Worm (Caenorhabditis elegans): Measurements from ENCODE around the gene frm-10.

- no peak for TF ChIP-seq pes-1 (GFP tag; IDR thresholded peaks at IDR 0.05)
- TF ChIP-seq ceh-36 (tag; optimal IDR thresholded peaks at IDR 0.05), result no peak
- TF ChIP-seq ama-1 (optimal IDR thresholded peaks at IDR 0.05), result no peak
- TF ChIP-seq hmg-4 (GFP tag; optimal IDR thresholded peaks at IDR 0.05), result no peak
- TF ChIP-seq ets-7 (tag; optimal IDR thresholded peaks at IDR 0.05), result no peak
- no peak for TF ChIP-seq sea-1 (GFP tag; conservative IDR thresholded peaks at IDR 0.05)
- no peak for TF ChIP-seq tbx-11 (GFP tag; IDR thresholded peaks at IDR 0.05)
- TF ChIP-seq scrt-1 (GFP tag; IDR thresholded peaks at IDR 0.05), result no peak
- TF ChIP-seq flt-1 (GFP tag; IDR thresholded peaks at IDR 0.05), result no peak
- no peak for TF ChIP-seq ceh-13 (GFP tag; optimal IDR thresholded peaks at IDR 0.05)
Measured at ce11 chrV:13497322-13497847, 34.4 kb downstream of the frm-10 start, which contains the start of the genes eea-1 and gut-2.
